Worm (Caenorhabditis elegans) whole organism, L2 larva: ENCODE results near the gene rsp-4.

Experiments used
- C34F6.9 ChIP-seq: fragments of 150-350 bp; optimal IDR thresholded peaks from 2 replicates; lab custom pipeline; 2014; ENCODE audit warnings: missing biosample characterization, missing genetic modification characterization
- F13H6.1 ChIP-seq: sonication (generic microtip); optimal IDR thresholded peaks from 2 replicates; lab custom pipeline; 2016; ENCODE audit warnings: missing genetic modification characterization, missing compliant biosample characterization
- R02D3.7 ChIP-seq: fragments of 150-350 bp; optimal IDR thresholded peaks from 2 replicates; lab custom pipeline; 2014; ENCODE audit warnings: missing biosample characterization, missing genetic modification characterization
- ZK546.5 ChIP-seq: sonication (generic microtip); optimal IDR thresholded peaks from 2 replicates; lab custom pipeline; 2017; ENCODE audit warnings: missing biosample characterization, missing genetic modification characterization
- alr-1 ChIP-seq: fragments of 150-350 bp; optimal IDR thresholded peaks from 2 replicates; lab custom pipeline; 2014; ENCODE audit warnings: missing biosample characterization, missing genetic modification characterization
- aly-2 ChIP-seq: fragments of 150-350 bp; optimal IDR thresholded peaks from 2 replicates; lab custom pipeline; 2014; ENCODE audit warnings: missing biosample characterization, missing genetic modification characterization
- ama-1 ChIP-seq: fragments of 150-350 bp; optimal IDR thresholded peaks from 2 replicates; lab custom pipeline; 2018; ENCODE audit warnings: inconsistent platforms
- ceh-16 ChIP-seq: fragments of 150-350 bp; optimal IDR thresholded peaks from 2 replicates; lab custom pipeline; 2014; ENCODE audit warnings: missing biosample characterization, missing genetic modification characterization
- ceh-82 ChIP-seq: fragments of 150-350 bp; optimal IDR thresholded peaks from 2 replicates; lab custom pipeline; 2014; ENCODE audit warnings: missing biosample characterization, missing genetic modification characterization
- crh-2 ChIP-seq: sonication (generic microtip); optimal IDR thresholded peaks from 2 replicates; lab custom pipeline; 2017; ENCODE audit warnings: missing biosample characterization, missing genetic modification characterization
- dmd-4 ChIP-seq: sonication (generic microtip); optimal IDR thresholded peaks from 2 replicates; lab custom pipeline; 2017; ENCODE audit warnings: missing biosample characterization, missing genetic modification characterization
- egl-27 ChIP-seq: sonication (generic microtip); optimal IDR thresholded peaks from 3 replicates; lab custom pipeline; 2017; ENCODE audit warnings: missing biosample characterization, missing genetic modification reagents, missing genetic modification characterization
- elt-1 ChIP-seq: fragments of 150-350 bp; optimal IDR thresholded peaks from 2 replicates; lab custom pipeline; 2014; ENCODE audit warnings: missing biosample characterization, missing genetic modification characterization
- elt-3 ChIP-seq: sonication (generic microtip); optimal IDR thresholded peaks from 2 replicates; lab custom pipeline; 2017; ENCODE audit warnings: missing biosample characterization, missing genetic modification characterization
- fos-1 ChIP-seq: fragments of 150-350 bp; optimal IDR thresholded peaks from 2 replicates; lab custom pipeline; 2014; ENCODE audit warnings: missing biosample characterization, missing genetic modification characterization
- lin-11 ChIP-seq: fragments of 150-350 bp; sonication (generic microtip); optimal IDR thresholded peaks from 2 replicates; lab custom pipeline; 2014; ENCODE audit warnings: missing biosample characterization, missing genetic modification characterization, inconsistent platforms, mixed read lengths
- lin-13 ChIP-seq: fragments of 150-350 bp; optimal IDR thresholded peaks from 2 replicates; lab custom pipeline; 2014; ENCODE audit warnings: missing biosample characterization, missing genetic modification reagents, missing genetic modification characterization
- lin-39 ChIP-seq: fragments of 150-350 bp; optimal IDR thresholded peaks from 2 replicates; lab custom pipeline; 2014; ENCODE audit warnings: missing biosample characterization, missing genetic modification reagents, missing genetic modification characterization
- lsy-2 ChIP-seq, 2 experiments: fragments of 150-350 bp in 1 of 2; sonication (generic microtip) in 1 of 2; optimal IDR thresholded peaks; 2 replicates each; lab custom pipeline; 2014 to 2017; ENCODE audit warnings: missing biosample characterization in 2 of 2, missing genetic modification characterization in 2 of 2
- mab-5 ChIP-seq: fragments of 150-350 bp; optimal IDR thresholded peaks from 2 replicates; lab custom pipeline; 2014; ENCODE audit warnings: missing biosample characterization, missing genetic modification characterization
- mbf-1 ChIP-seq: sonication (generic microtip); optimal IDR thresholded peaks from 2 replicates; lab custom pipeline; 2017; ENCODE audit warnings: missing biosample characterization, missing genetic modification characterization
- nhr-10 ChIP-seq: sonication (generic microtip); optimal IDR thresholded peaks from 2 replicates; lab custom pipeline; 2017; ENCODE audit warnings: missing biosample characterization, missing genetic modification characterization
- nhr-11 ChIP-seq: fragments of 150-350 bp; optimal IDR thresholded peaks from 2 replicates; lab custom pipeline; 2014; ENCODE audit warnings: missing biosample characterization, missing genetic modification characterization
- nhr-12 ChIP-seq: fragments of 150-350 bp; optimal IDR thresholded peaks from 2 replicates; lab custom pipeline; 2014; ENCODE audit warnings: missing biosample characterization, missing genetic modification characterization
- nhr-21 ChIP-seq: fragments of 150-350 bp; optimal IDR thresholded peaks from 2 replicates; lab custom pipeline; 2014; ENCODE audit warnings: missing biosample characterization, missing genetic modification characterization
- nhr-6 ChIP-seq: fragments of 150-350 bp; optimal IDR thresholded peaks from 2 replicates; lab custom pipeline; 2014; ENCODE audit warnings: missing biosample characterization, missing genetic modification characterization
- nhr-77 ChIP-seq: fragments of 150-350 bp; optimal IDR thresholded peaks from 2 replicates; lab custom pipeline; 2014; ENCODE audit warnings: missing biosample characterization, missing genetic modification characterization
- peb-1 ChIP-seq: fragments of 150-350 bp; optimal IDR thresholded peaks from 2 replicates; lab custom pipeline; 2014; ENCODE audit warnings: missing biosample characterization, missing genetic modification characterization
- skn-1 ChIP-seq: sonication (generic microtip); optimal IDR thresholded peaks from 2 replicates; lab custom pipeline; 2017; ENCODE audit warnings: missing biosample characterization, missing genetic modification characterization
- sma-3 ChIP-seq: sonication (generic microtip); optimal IDR thresholded peaks from 2 replicates; lab custom pipeline; 2016; ENCODE audit warnings: missing genetic modification reagents, missing genetic modification characterization, missing compliant biosample characterization
- sma-9 ChIP-seq, 2 experiments: fragments of 150-350 bp in 1 of 2; sonication (generic microtip) in 1 of 2; optimal IDR thresholded peaks; 2 replicates each; lab custom pipeline; 2014 to 2016; ENCODE audit warnings: missing genetic modification characterization in 2 of 2, mild to moderate bottlenecking in 1 of 2, missing biosample characterization in 1 of 2, missing compliant biosample characterization in 1 of 2, missing genetic modification reagents in 1 of 2, moderate library complexity in 1 of 2
- unc-55 ChIP-seq: fragments of 150-350 bp; sonication (generic microtip); optimal IDR thresholded peaks from 3 replicates; lab custom pipeline; 2014; ENCODE audit warnings: missing biosample characterization, missing genetic modification reagents, missing genetic modification characterization
- ztf-1 ChIP-seq: fragments of 200-800 bp; sonication (Bioruptor generic); conservative IDR thresholded peaks from 2 replicates; pipeline ENCODE4 v1.3.6; 2022; ENCODE audit warnings: missing genetic modification characterization, missing compliant biosample characterization
- ztf-11 ChIP-seq: sonication (generic microtip); optimal IDR thresholded peaks from 2 replicates; lab custom pipeline; 2017; ENCODE audit warnings: missing biosample characterization, missing genetic modification characterization
- ztf-4 ChIP-seq: fragments of 150-350 bp; optimal IDR thresholded peaks from 2 replicates; lab custom pipeline; 2014; ENCODE audit warnings: missing biosample characterization, missing genetic modification characterization

rsp-4 gene

DNA sequence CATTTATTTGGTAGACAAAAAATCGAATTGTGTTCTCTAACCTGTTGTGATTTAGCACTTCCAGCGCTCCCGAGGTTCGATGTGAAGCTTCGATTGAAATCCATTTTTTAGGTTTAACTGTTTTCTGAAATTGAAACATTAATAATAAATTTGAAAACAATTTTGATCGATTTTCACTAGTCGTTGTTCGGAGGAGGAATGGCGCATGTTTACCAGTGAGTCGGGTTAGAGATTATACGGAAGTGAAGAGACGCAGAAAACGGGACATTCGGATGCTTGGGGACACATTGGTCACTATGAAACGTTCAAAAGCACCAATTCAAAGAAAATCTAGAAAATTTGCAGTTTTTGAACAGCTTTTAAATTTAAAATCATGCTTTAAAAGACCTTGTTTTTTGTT is 10.1 kb upstream of the rsp-4 start, which contains the start of gene fbxl-3:
Gene fbxl-3, minus strand, starts transcription at position 124 of the 400 bp plus-strand sequence.
- no peak for TF ChIP-seq F13H6.1 (tag; lab: Kevin White, UChicago)
- no peak for TF ChIP-seq fos-1 (tag; lab: Kevin White, UChicago)
- no peak for TF ChIP-seq unc-55 (GFP tag; lab: Kevin White, UChicago)
- TF ChIP-seq sma-3 (GFP tag; lab: Kevin White, UChicago), result no peak
- no peak for TF ChIP-seq ztf-11 (tag; lab: Kevin White, UChicago)
- TF ChIP-seq ceh-82 (tag; lab: Kevin White, UChicago), result no peak
- no peak for TF ChIP-seq skn-1 (tag; lab: Kevin White, UChicago)
- TF ChIP-seq aly-2 (tag; lab: Kevin White, UChicago), result no peak
- no peak for TF ChIP-seq alr-1 (tag; lab: Kevin White, UChicago)
- no peak for TF ChIP-seq lin-11
- TF ChIP-seq elt-3 (tag; lab: Kevin White, UChicago), result no peak
- no peak for TF ChIP-seq ztf-4 (tag; lab: Kevin White, UChicago)
- TF ChIP-seq ama-1 (lab: Kevin White, UChicago), result no peak

DNA sequence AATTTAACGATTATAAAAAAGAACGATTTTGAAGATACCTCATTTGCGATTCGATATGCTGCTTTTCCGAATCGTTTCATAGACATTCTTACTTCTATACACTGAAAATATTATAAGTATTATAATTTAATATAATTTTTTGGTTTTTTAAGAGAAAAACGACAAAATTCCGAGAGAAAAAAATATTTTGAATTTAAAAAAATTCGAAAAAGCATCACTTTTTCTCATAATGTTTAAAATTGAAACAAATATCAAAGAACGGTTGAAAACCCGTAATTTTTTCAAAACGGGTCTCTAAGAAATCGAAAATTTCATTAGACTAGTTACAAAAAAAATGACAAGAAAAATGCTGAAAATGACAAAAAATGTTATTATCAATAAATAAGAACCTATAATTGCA is 7.0 kb upstream of the rsp-4 start, which contains the start of gene pink-1:
Gene pink-1, minus strand, starts transcription at position 101 of the 400 bp plus-strand sequence.
- TF ChIP-seq C34F6.9 (tag; lab: Kevin White, UChicago), result no peak
- TF ChIP-seq sma-9 (GFP tag; optimal IDR thresholded peaks at IDR 0.05; lab: Kevin White, UChicago), result no peak
- no peak for TF ChIP-seq sma-9 (tag; optimal IDR thresholded peaks at IDR 0.05; lab: Kevin White, UChicago)
- no peak for TF ChIP-seq aly-2 (tag; lab: Kevin White, UChicago)
- no peak for TF ChIP-seq mbf-1 (tag; lab: Kevin White, UChicago)
- no peak for TF ChIP-seq lin-39 (tag; lab: Kevin White, UChicago)
- TF ChIP-seq peb-1 (tag; lab: Kevin White, UChicago), result no peak
- no peak for TF ChIP-seq elt-1 (tag; lab: Kevin White, UChicago)

DNA sequence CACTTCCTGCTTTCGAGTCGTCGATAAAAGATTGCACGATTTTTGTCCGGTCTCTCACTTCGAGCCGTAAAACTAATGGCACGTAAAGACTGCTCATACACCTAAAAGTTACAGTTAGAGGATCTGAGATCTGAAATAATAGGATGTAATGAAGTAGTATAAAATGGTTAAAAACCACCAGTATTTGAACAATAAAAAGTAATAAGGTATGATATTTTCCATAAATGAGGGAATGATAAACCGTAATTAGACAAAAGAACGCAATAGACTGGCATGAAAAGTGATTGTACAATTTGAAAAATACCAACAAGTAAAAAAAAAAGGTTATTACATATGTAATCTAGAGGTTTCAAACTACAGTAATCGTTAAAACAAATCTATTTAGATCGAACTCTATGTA is 4.5 kb upstream of the rsp-4 start, which contains the start of gene brap-2:
Gene brap-2, minus strand, starts transcription at position 101 of the 400 bp plus-strand sequence.
- TF ChIP-seq nhr-77 (tag; lab: Kevin White, UChicago) (no peak), nhr-21 (tag; lab: Kevin White, UChicago) (no peak), nhr-11 (no peak), nhr-12 (tag; lab: Kevin White, UChicago) (no peak), nhr-6 (tag; lab: Kevin White, UChicago) (no peak), R02D3.7 (no peak), lin-13 (GFP tag; lab: Kevin White, UChicago) (no peak), unc-55 (GFP tag; lab: Kevin White, UChicago) (no peak), ztf-1 (GFP tag; lab: Robert Waterston, UW) (no peak), lsy-2 (tag; optimal IDR thresholded peaks at IDR 0.05; lab: Kevin White, UChicago) (no peak), lin-11 (no peak), peb-1 (tag; lab: Kevin White, UChicago) (no peak), nhr-10 (no peak), ZK546.5 (no peak), fos-1 (tag; lab: Kevin White, UChicago) (no peak), crh-2 (tag; lab: Kevin White, UChicago) (no peak), F13H6.1 (tag; lab: Kevin White, UChicago) (no peak), skn-1 (tag; lab: Kevin White, UChicago) (no peak)

DNA sequence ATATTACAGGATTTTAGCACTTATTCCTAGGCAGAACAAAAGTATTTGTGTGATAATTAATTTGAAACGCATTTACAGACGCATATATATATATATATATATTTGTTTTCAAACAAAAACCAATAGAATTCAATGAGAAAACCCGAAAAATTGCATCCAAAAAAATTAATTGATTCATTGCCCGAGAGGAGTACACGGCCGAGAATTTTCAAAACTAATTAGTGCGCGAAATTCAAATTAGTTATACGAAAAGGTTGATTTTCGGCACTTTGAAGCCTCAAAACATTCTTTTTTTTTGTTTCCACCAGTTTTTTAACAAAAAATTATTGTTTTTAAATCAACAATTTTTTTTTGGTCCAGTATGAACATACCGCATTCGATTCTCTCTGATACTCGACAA is 2.8 kb upstream of the rsp-4 start:
- TF ChIP-seq R02D3.7, result no peak
- TF ChIP-seq C34F6.9 (tag; lab: Kevin White, UChicago), result no peak
- no peak for TF ChIP-seq egl-27 (tag; lab: Kevin White, UChicago)
- no peak for TF ChIP-seq sma-3 (GFP tag; lab: Kevin White, UChicago)
- TF ChIP-seq nhr-6 (tag; lab: Kevin White, UChicago), result no peak
- no peak for TF ChIP-seq F13H6.1 (tag; lab: Kevin White, UChicago)
- no peak for TF ChIP-seq ceh-82 (tag; lab: Kevin White, UChicago)
- no peak for TF ChIP-seq dmd-4 (tag; lab: Kevin White, UChicago)
- TF ChIP-seq ceh-16 (tag; lab: Kevin White, UChicago), result no peak
- TF ChIP-seq unc-55 (GFP tag; lab: Kevin White, UChicago), result no peak
- TF ChIP-seq ZK546.5, result no peak
- TF ChIP-seq mab-5 (tag; lab: Kevin White, UChicago), result no peak
